Fruit fly (Drosophila melanogaster) whole organism, embryonic: ENCODE results near the gene CG32983.

Experiments used
- Adf1 ChIP-seq: fragments of 200-800 bp; sonication (Bioruptor generic); IDR thresholded peaks from 2 replicates; pipeline ENCODE4 v1.3.6; 2022; ENCODE audit warnings: missing biosample characterization, missing genetic modification characterization
- Atf-2 ChIP-seq: fragments of 200-800 bp; sonication (Bioruptor generic); optimal IDR thresholded peaks from 2 replicates; lab custom pipeline; 2016; ENCODE audit warnings: missing biosample characterization, missing genetic modification characterization
- BEAF-32 ChIP-seq: fragments of 200-800 bp; sonication (Bioruptor generic); optimal IDR thresholded peaks from 3 replicates; lab custom pipeline; 2017; ENCODE audit warnings: missing biosample characterization, missing genetic modification characterization, mild to moderate bottlenecking, moderate library complexity, missing genetic modification reagents
- Bgb ChIP-seq: fragments of 200-800 bp; sonication (Bioruptor generic); IDR thresholded peaks from 2 replicates; pipeline ENCODE4 v1.3.6; 2022; ENCODE audit warnings: missing biosample characterization, missing genetic modification characterization; ENCODE audit not compliant: partially characterized antibody
- CG10274 ChIP-seq: fragments of 200-800 bp; sonication (Bioruptor generic); optimal IDR thresholded peaks from 3 replicates; lab custom pipeline; 2017; ENCODE audit warnings: missing biosample characterization, mild to moderate bottlenecking, missing genetic modification characterization
- CG10543 ChIP-seq: fragments of 200-800 bp; sonication (Bioruptor generic); optimal IDR thresholded peaks from 3 replicates; lab custom pipeline; 2017; ENCODE audit warnings: missing biosample characterization, mild to moderate bottlenecking, missing genetic modification characterization, moderate library complexity
- CG11085 ChIP-seq: fragments of 200-800 bp; sonication (Bioruptor generic); IDR thresholded peaks from 2 replicates; pipeline ENCODE4 v1.3.6; 2022; ENCODE audit warnings: missing biosample characterization, missing genetic modification characterization
- CG11398 ChIP-seq: fragments of 200-800 bp; sonication (Bioruptor generic); optimal IDR thresholded peaks from 2 replicates; lab custom pipeline; 2016; ENCODE audit warnings: missing biosample characterization, missing genetic modification characterization
- CG12219 ChIP-seq: fragments of 200-800 bp; sonication (Bioruptor generic); optimal IDR thresholded peaks from 3 replicates; lab custom pipeline; 2018; ENCODE audit warnings: missing biosample characterization, mild to moderate bottlenecking, missing genetic modification characterization
- CG12236 ChIP-seq: fragments of 200-800 bp; sonication (Bioruptor generic); optimal IDR thresholded peaks from 2 replicates; lab custom pipeline; 2016; ENCODE audit warnings: missing biosample characterization, missing genetic modification characterization
- CG12299 ChIP-seq: fragments of 200-800 bp; sonication (Bioruptor generic); optimal IDR thresholded peaks from 2 replicates; lab custom pipeline; 2018; ENCODE audit warnings: missing biosample characterization, mild to moderate bottlenecking, missing genetic modification characterization
- CG13123 ChIP-seq: fragments of 200-800 bp; sonication (Bioruptor generic); optimal IDR thresholded peaks from 2 replicates; lab custom pipeline; 2016; ENCODE audit warnings: missing biosample characterization, missing genetic modification characterization
- CG13296 ChIP-seq: fragments of 200-800 bp; sonication (Bioruptor generic); optimal IDR thresholded peaks from 3 replicates; lab custom pipeline; 2018; ENCODE audit warnings: missing biosample characterization, mild to moderate bottlenecking, missing genetic modification characterization
- CG13624 ChIP-seq: fragments of 200-800 bp; sonication (Bioruptor generic); optimal IDR thresholded peaks from 2 replicates; lab custom pipeline; 2016; ENCODE audit warnings: missing biosample characterization, missing genetic modification characterization
- CG15269 ChIP-seq: fragments of 200-800 bp; sonication (Bioruptor generic); optimal IDR thresholded peaks from 2 replicates; lab custom pipeline; 2018; ENCODE audit warnings: missing biosample characterization, mild to moderate bottlenecking, missing genetic modification characterization, moderate library complexity
- CG17328 ChIP-seq: fragments of 200-800 bp; sonication (Bioruptor generic); IDR thresholded peaks from 2 replicates; pipeline ENCODE4 v1.3.6; 2022; ENCODE audit warnings: missing biosample characterization, missing genetic modification characterization
- CG30431 ChIP-seq: fragments of 200-800 bp; sonication (Bioruptor generic); optimal IDR thresholded peaks from 2 replicates; lab custom pipeline; 2017; ENCODE audit warnings: missing biosample characterization, missing genetic modification characterization
- CG31441 ChIP-seq: fragments of 200-800 bp; sonication (Bioruptor generic); IDR thresholded peaks from 2 replicates; pipeline ENCODE4 v1.3.6; 2022; ENCODE audit warnings: missing biosample characterization, missing genetic modification characterization
- CG4707 ChIP-seq: fragments of 200-800 bp; sonication (Bioruptor generic); optimal IDR thresholded peaks from 2 replicates; lab custom pipeline; 2018; ENCODE audit warnings: missing biosample characterization, mild to moderate bottlenecking, missing genetic modification characterization, moderate library complexity
- CG6813 ChIP-seq: fragments of 200-800 bp; sonication (Bioruptor generic); optimal IDR thresholded peaks from 2 replicates; lab custom pipeline; 2017; ENCODE audit warnings: missing biosample characterization, missing genetic modification characterization, mild to moderate bottlenecking, moderate library complexity, missing genetic modification reagents
- CG9609 ChIP-seq: fragments of 200-800 bp; sonication (Bioruptor generic); optimal IDR thresholded peaks from 3 replicates; lab custom pipeline; 2016; ENCODE audit warnings: missing biosample characterization, missing genetic modification characterization
- CG9797 ChIP-seq: fragments of 200-800 bp; sonication (Bioruptor generic); optimal IDR thresholded peaks from 3 replicates; lab custom pipeline; 2018; ENCODE audit warnings: missing biosample characterization, mild to moderate bottlenecking, missing genetic modification characterization
- CG9932 ChIP-seq: fragments of 200-800 bp; sonication (Bioruptor generic); IDR thresholded peaks from 2 replicates; pipeline ENCODE4 v1.3.6; 2022; ENCODE audit warnings: missing biosample characterization, missing genetic modification characterization
- CHES-1-like ChIP-seq: fragments of 200-800 bp; sonication (Bioruptor generic); optimal IDR thresholded peaks from 2 replicates; lab custom pipeline; 2016; ENCODE audit warnings: missing biosample characterization, missing genetic modification characterization
- Camta ChIP-seq: fragments of 200-800 bp; sonication (Bioruptor generic); optimal IDR thresholded peaks from 2 replicates; lab custom pipeline; 2016; ENCODE audit warnings: missing biosample characterization, missing genetic modification characterization
- CkIIα-i1 ChIP-seq: fragments of 200-800 bp; sonication (Bioruptor generic); IDR thresholded peaks from 2 replicates; pipeline ENCODE4 v1.3.6; 2022; ENCODE audit warnings: missing biosample characterization, missing genetic modification characterization
- D19A ChIP-seq: fragments of 200-800 bp; optimal IDR thresholded peaks from 3 replicates; lab custom pipeline; 2019; ENCODE audit warnings: missing biosample characterization, mild to moderate bottlenecking, missing genetic modification characterization, moderate library complexity
- Hr39 ChIP-seq: fragments of >200 bp; optimal IDR thresholded peaks from 2 replicates; lab custom pipeline; 2017
- NC2β ChIP-seq: fragments of 200-800 bp; sonication (Bioruptor generic); optimal IDR thresholded peaks from 2 replicates; lab custom pipeline; 2016; ENCODE audit warnings: missing biosample characterization, missing genetic modification characterization
- Nf-YA ChIP-seq: fragments of 200-800 bp; sonication (Bioruptor generic); IDR thresholded peaks from 2 replicates; pipeline ENCODE4 v1.3.6; 2022; ENCODE audit warnings: missing biosample characterization, missing genetic modification characterization
- Ptx1 ChIP-seq: fragments of 200-800 bp; sonication (Bioruptor generic); IDR thresholded peaks from 2 replicates; pipeline ENCODE4 v1.3.6; 2022; ENCODE audit warnings: missing biosample characterization, missing genetic modification characterization
- Stat92E ChIP-seq, 3 experiments: fragments of >200 bp in 2 of 3; fragments of 200-800 bp in 1 of 3; sonication (Bioruptor generic) in 1 of 3; optimal IDR thresholded peaks; 2 replicates each; lab custom pipeline; 2017 to 2019; ENCODE audit warnings: missing biosample characterization in 3 of 3, missing genetic modification characterization in 3 of 3, mild to moderate bottlenecking in 1 of 3, moderate library complexity in 1 of 3
- ara ChIP-seq: fragments of 200-800 bp; sonication (Bioruptor generic); IDR thresholded peaks from 2 replicates; pipeline ENCODE4 v1.3.6; 2022; ENCODE audit warnings: missing biosample characterization, missing genetic modification characterization
- ase ChIP-seq: fragments of 200-800 bp; sonication (Bioruptor generic); IDR thresholded peaks from 3 replicates; pipeline ENCODE4 v1.3.6; 2022; ENCODE audit warnings: missing biosample characterization, missing genetic modification characterization
- crol ChIP-seq: fragments of 200-800 bp; sonication (Bioruptor generic); IDR thresholded peaks from 2 replicates; pipeline ENCODE4 v1.3.6; 2022; ENCODE audit warnings: missing biosample characterization, missing genetic modification characterization
- dm ChIP-seq: fragments of 200-800 bp; sonication (Bioruptor generic); optimal IDR thresholded peaks from 3 replicates; lab custom pipeline; 2016; ENCODE audit warnings: missing biosample characterization, missing genetic modification characterization
- fd3F ChIP-seq: fragments of 200-800 bp; sonication (Bioruptor generic); optimal IDR thresholded peaks from 2 replicates; lab custom pipeline; 2018; ENCODE audit warnings: missing biosample characterization, mild to moderate bottlenecking, missing genetic modification characterization, moderate library complexity
- h ChIP-seq: fragments of >200 bp; optimal IDR thresholded peaks from 2 replicates; lab custom pipeline; 2017
- hth ChIP-seq: fragments of >200 bp; optimal IDR thresholded peaks from 2 replicates; lab custom pipeline; 2017; ENCODE audit warnings: inconsistent platforms
- insv ChIP-seq, 2 experiments: fragments of 200-800 bp; sonication (Bioruptor generic); optimal IDR thresholded peaks; 3 replicates each; lab custom pipeline; 2016 to 2018; ENCODE audit warnings: missing biosample characterization in 2 of 2, missing genetic modification characterization in 2 of 2
- kay ChIP-seq: fragments of 200-800 bp; sonication (Bioruptor generic); optimal IDR thresholded peaks from 2 replicates; lab custom pipeline; 2016; ENCODE audit warnings: missing biosample characterization, missing genetic modification characterization
- nerfin-2 ChIP-seq: fragments of 200-800 bp; sonication (Bioruptor generic); IDR thresholded peaks from 2 replicates; pipeline ENCODE4 v1.3.6; 2022; ENCODE audit warnings: missing biosample characterization, missing genetic modification characterization; ENCODE audit not compliant: partially characterized antibody
- pita ChIP-seq: fragments of 200-800 bp; sonication (Bioruptor generic); optimal IDR thresholded peaks from 2 replicates; lab custom pipeline; 2017; ENCODE audit warnings: missing biosample characterization, mild to moderate bottlenecking, missing genetic modification characterization
- sc ChIP-seq, 3 experiments: fragments of >200 bp in 2 of 3; fragments of 200-800 bp in 1 of 3; sonication (Bioruptor generic) in 1 of 3; optimal IDR thresholded peaks; 2 replicates in 2 of 3; 3 replicates in 1 of 3; lab custom pipeline; 2017; ENCODE audit warnings: mild to moderate bottlenecking in 1 of 3, missing biosample characterization in 1 of 3, missing genetic modification characterization in 1 of 3, missing genetic modification reagents in 1 of 3
- sim ChIP-seq: fragments of 200-800 bp; sonication (Bioruptor generic); IDR thresholded peaks from 2 replicates; pipeline ENCODE4 v1.3.6; 2022; ENCODE audit warnings: missing biosample characterization, missing genetic modification characterization
- slp2 ChIP-seq: fragments of 200-800 bp; sonication (Bioruptor generic); optimal IDR thresholded peaks from 2 replicates; lab custom pipeline; 2016; ENCODE audit warnings: missing biosample characterization, missing genetic modification characterization
- sob ChIP-seq: fragments of 200-800 bp; sonication (Bioruptor generic); IDR thresholded peaks from 2 replicates; pipeline ENCODE4 v1.3.6; 2022; ENCODE audit warnings: missing biosample characterization, missing genetic modification characterization
- ssp ChIP-seq: fragments of 200-800 bp; sonication (Bioruptor generic); IDR thresholded peaks from 2 replicates; pipeline ENCODE4 v1.3.6; 2022; ENCODE audit warnings: missing biosample characterization, missing genetic modification characterization
- trh ChIP-seq: fragments of 200-800 bp; sonication (Bioruptor generic); optimal IDR thresholded peaks from 2 replicates; lab custom pipeline; 2016; ENCODE audit warnings: missing biosample characterization, missing genetic modification characterization
- vnd ChIP-seq: fragments of 200-800 bp; sonication (Bioruptor generic); IDR thresholded peaks from 3 replicates; pipeline ENCODE4 v1.3.6; 2022; ENCODE audit warnings: missing biosample characterization, missing genetic modification characterization; ENCODE audit not compliant: partially characterized antibody
- zfh2 ChIP-seq: fragments of 200-800 bp; sonication (Bioruptor generic); optimal IDR thresholded peaks from 2 replicates; lab custom pipeline; 2016; ENCODE audit warnings: missing biosample characterization, missing genetic modification characterization

CG32983 gene

dm6 chr2L:8897954-8898713, 32.5 kb downstream of the CG32983 start (continued):
- TF ChIP-seq sob (GFP tag; lab: Robert Waterston, UW) (no peak), h (no peak), CG9932 (GFP tag; lab: Robert Waterston, UW) (peak; percentile 56; the same call in 1 of the 2 replicates), CG12219 (GFP tag; lab: Kevin White, UChicago) (peak; percentile 39), zfh2 (GFP tag; lab: Kevin White, UChicago) (peak; percentile 33), CG11398 (GFP tag; lab: Kevin White, UChicago) (no peak), NC2β (GFP tag; lab: Kevin White, UChicago) (no peak), Camta (GFP tag; lab: Kevin White, UChicago) (no peak), dm (GFP tag; lab: Kevin White, UChicago) (no peak), CG30431 (peak; percentile 15), Stat92E (GFP tag; optimal IDR thresholded peaks at IDR 0.05; lab: Kevin White, UChicago) (no peak), Atf-2 (GFP tag; lab: Kevin White, UChicago) (no peak), Ptx1 (GFP tag; lab: Robert Waterston, UW) (peak; percentile 33; the same call in 1 of the 2 replicates), CG13296 (GFP tag; lab: Kevin White, UChicago) (peak; percentile 53), nerfin-2 (GFP tag; lab: Robert Waterston, UW) (no peak), sc (optimal IDR thresholded peaks at IDR 0.05; lab: Kevin White, UChicago) (no peak), sc (GFP tag; optimal IDR thresholded peaks at IDR 0.05; lab: Kevin White, UChicago) (no peak), CkIIα-i1 (GFP tag; lab: Robert Waterston, UW) (no peak), crol (GFP tag; lab: Robert Waterston, UW) (no peak), CG15269 (tag; lab: Kevin White, UChicago) (peak; percentile 40), CHES-1-like (no peak), ara (no peak), CG10543 (GFP tag; lab: Kevin White, UChicago) (no peak), BEAF-32 (GFP tag; lab: Kevin White, UChicago) (no peak), CG13624 (GFP tag; lab: Kevin White, UChicago) (no peak), trh (GFP tag; lab: Kevin White, UChicago) (no peak), CG12299 (tag; lab: Kevin White, UChicago) (no peak), CG10274 (GFP tag; lab: Kevin White, UChicago) (no peak), CG11085 (GFP tag; lab: Robert Waterston, UW) (no peak), CG9797 (GFP tag; lab: Kevin White, UChicago) (no peak), CG13123 (GFP tag; lab: Kevin White, UChicago) (no peak), pita (GFP tag; lab: Kevin White, UChicago) (no peak), Adf1 (no peak), ase (GFP tag; lab: Robert Waterston, UW) (no peak), insv (GFP tag; optimal IDR thresholded peaks at IDR 0.05; lab: Kevin White, UChicago) (no peak), hth (lab: Kevin White, UChicago) (no peak), ssp (GFP tag; lab: Robert Waterston, UW) (no peak), D19A (tag; lab: Kevin White, UChicago) (peak; percentile 54), Nf-YA (no peak), CG31441 (GFP tag; lab: Robert Waterston, UW) (peak; percentile 60), CG9609 (GFP tag; lab: Kevin White, UChicago) (peak; percentile 7), CG4707 (GFP tag; lab: Kevin White, UChicago) (no peak), CG6813 (GFP tag; lab: Kevin White, UChicago) (no peak), CG17328 (no peak), kay (GFP tag; lab: Kevin White, UChicago) (no peak), Bgb (GFP tag; lab: Robert Waterston, UW) (no peak), CG12236 (GFP tag; lab: Kevin White, UChicago) (no peak), vnd (GFP tag; lab: Robert Waterston, UW) (no peak), fd3F (GFP tag; lab: Kevin White, UChicago) (peak; percentile 16), sim (GFP tag; lab: Robert Waterston, UW) (no peak), Hr39 (lab: Kevin White, UChicago) (no peak), slp2 (GFP tag; lab: Kevin White, UChicago) (no peak)
